Fruit fly (Drosophila melanogaster): ENCODE data around the gene Prosbeta2R1.

Gene Prosbeta2R1

DNA sequence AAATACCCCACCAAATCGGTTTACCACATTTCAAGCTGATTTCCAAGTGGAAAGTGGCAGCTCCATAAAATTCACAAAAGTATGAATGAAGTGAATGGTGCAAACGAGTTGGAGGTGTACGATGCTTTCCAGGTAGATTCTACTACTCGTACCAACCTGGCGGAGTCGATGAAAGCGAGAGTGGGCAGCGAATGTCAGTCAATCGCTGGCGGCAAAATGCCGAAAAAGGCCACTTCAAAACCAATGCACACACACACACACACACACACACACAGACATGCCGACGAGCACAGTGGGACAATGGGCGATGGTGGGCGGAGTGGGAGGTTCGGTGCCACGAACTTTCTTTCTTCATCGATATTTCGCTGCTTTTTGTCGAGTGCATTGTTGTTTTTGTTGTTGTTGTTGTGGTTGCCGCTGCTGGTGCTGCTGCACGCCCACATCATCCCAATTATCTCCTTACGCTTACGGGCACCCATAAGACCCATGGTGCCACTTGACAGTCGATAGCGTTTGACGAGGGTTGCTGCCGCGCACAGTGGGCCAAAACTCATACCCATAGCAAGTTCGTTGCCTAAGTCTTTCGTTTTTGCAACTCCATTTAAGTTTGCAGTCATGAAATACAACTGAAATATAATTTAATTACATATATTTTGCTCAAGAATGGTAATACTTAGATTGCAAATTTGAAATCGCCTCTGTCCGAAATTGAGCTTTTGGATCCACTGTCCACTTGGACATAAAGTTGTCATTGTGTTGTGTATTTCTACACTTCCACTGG is 25.3 kb upstream of the Prosbeta2R1 start (continued):
- TF ChIP-seq CG10147 (GFP tag; optimal IDR thresholded peaks at IDR 0.05) (no peak), Taf1 (GFP tag; IDR thresholded peaks at IDR 0.05) (no peak), gt (GFP tag; IDR thresholded peaks at IDR 0.05) (no peak), sug (tag; optimal IDR thresholded peaks at IDR 0.05) (no peak), Bgb (GFP tag; IDR thresholded peaks at IDR 0.05; ENCODE audit: partially characterized antibody) (no peak), CG2889 (GFP tag; IDR thresholded peaks at IDR 0.05) (no peak), CG15514 (GFP tag; optimal IDR thresholded peaks at IDR 0.05) (no peak), ham (GFP tag; IDR thresholded peaks at IDR 0.05) (no peak), CG4854 (GFP tag; optimal IDR thresholded peaks at IDR 0.05) (no peak), amos (GFP tag; IDR thresholded peaks at IDR 0.05; ENCODE audit: partially characterized antibody) (no peak), CG3838 (GFP tag; optimal IDR thresholded peaks at IDR 0.05) (no peak), Aef1 (GFP tag; IDR thresholded peaks at IDR 0.05) (no peak), Hsf (GFP tag; optimal IDR thresholded peaks at IDR 0.05) (peak; percentile 18), bigmax (GFP tag; optimal IDR thresholded peaks at IDR 0.05) (no peak), CG7556 (GFP tag; optimal IDR thresholded peaks at IDR 0.05) (peak; percentile 26), CG18764 (GFP tag; optimal IDR thresholded peaks at IDR 0.05) (no peak), CG11456 (GFP tag; IDR thresholded peaks at IDR 0.05) (no peak), CG12071 (GFP tag; optimal IDR thresholded peaks at IDR 0.05) (peak; percentile 22), CG3407 (GFP tag; optimal IDR thresholded peaks at IDR 0.05) (peak; percentile 41), peb (GFP tag; IDR thresholded peaks at IDR 0.05) (no peak), ind (GFP tag; optimal IDR thresholded peaks at IDR 0.05) (peak; percentile 13), Doc3 (GFP tag; IDR thresholded peaks at IDR 0.05; ENCODE audit: partially characterized antibody) (no peak), YL-1 (GFP tag; optimal IDR thresholded peaks at IDR 0.05) (no peak), dan (GFP tag; IDR thresholded peaks at IDR 0.05) (no peak), run (tag; optimal IDR thresholded peaks at IDR 0.05) (no peak), Nf-YA (GFP tag; IDR thresholded peaks at IDR 0.05) (no peak), insv (GFP tag; optimal IDR thresholded peaks at IDR 0.05) (no peak), aop (GFP tag; IDR thresholded peaks at IDR 0.05) (no peak), CG11504 (tag; optimal IDR thresholded peaks at IDR 0.05) (peak; percentile 72), CG34224 (GFP tag; IDR thresholded peaks at IDR 0.05; ENCODE audit: partially characterized antibody) (no peak), CG8924 (tag; optimal IDR thresholded peaks at IDR 0.05) (peak; percentile 25), jing (GFP tag; optimal IDR thresholded peaks at IDR 0.05) (peak; percentile 41), CG15696 (tag; optimal IDR thresholded peaks at IDR 0.05) (no peak), E2f2 (GFP tag; IDR thresholded peaks at IDR 0.05) (no peak), her (GFP tag; optimal IDR thresholded peaks at IDR 0.05) (no peak), Dfd (GFP tag; optimal IDR thresholded peaks at IDR 0.05) (no peak), pho (GFP tag; optimal IDR thresholded peaks at IDR 0.05) (no peak), tio (GFP tag; optimal IDR thresholded peaks at IDR 0.05) (no peak), HLH54F (GFP tag; optimal IDR thresholded peaks at IDR 0.05) (no peak), tap (tag; optimal IDR thresholded peaks at IDR 0.05) (peak; percentile 1), Med (GFP tag) (peak; percentile 50), CG18011 (GFP tag; optimal IDR thresholded peaks at IDR 0.05) (no peak), Rx (GFP tag; IDR thresholded peaks at IDR 0.05) (peak; percentile 21; the same call in 1 of the 2 replicates), Mes4 (GFP tag; optimal IDR thresholded peaks at IDR 0.05) (no peak), HmgD (GFP tag; optimal IDR thresholded peaks at IDR 0.05) (no peak), Spps (tag; optimal IDR thresholded peaks at IDR 0.05) (no peak), pros (GFP tag; optimal IDR thresholded peaks at IDR 0.05) (no peak), gem (tag; optimal IDR thresholded peaks at IDR 0.05) (peak; percentile 69), CG2120 (GFP tag; optimal IDR thresholded peaks at IDR 0.05) (no peak), CG13296 (GFP tag; optimal IDR thresholded peaks at IDR 0.05) (no peak)
